Worm (Caenorhabditis elegans) whole organism, young adult: ENCODE data around the gene C08G9.1.

Experiments used
- B0261.1 ChIP-seq: sonication (generic microtip); optimal IDR thresholded peaks from 2 replicates; lab custom pipeline; 2016; ENCODE audit warnings: mild to moderate bottlenecking, missing genetic modification characterization, moderate library complexity, missing compliant biosample characterization
- C06A6.2 ChIP-seq: fragments of 200-800 bp; sonication (Bioruptor generic); conservative IDR thresholded peaks from 2 replicates; pipeline ENCODE4 v1.3.6; 2022; ENCODE audit warnings: missing genetic modification characterization, missing compliant biosample characterization
- F39B2.1 ChIP-seq: fragments of 200-800 bp; sonication (Bioruptor generic); IDR thresholded peaks from 2 replicates; pipeline ENCODE4 v1.3.6; 2022; ENCODE audit warnings: missing genetic modification reagents, missing genetic modification characterization, missing compliant biosample characterization
- F49E8.2 ChIP-seq: sonication (generic microtip); optimal IDR thresholded peaks from 3 replicates; lab custom pipeline; 2017; ENCODE audit warnings: missing genetic modification characterization, mild to moderate bottlenecking, missing compliant biosample characterization, antibody characterized with exemption, moderate library complexity; ENCODE audit not compliant: insufficient read depth
- F52B5.7 ChIP-seq: sonication (generic microtip); optimal IDR thresholded peaks from 2 replicates; lab custom pipeline; 2016; ENCODE audit warnings: mild to moderate bottlenecking, missing genetic modification characterization, missing compliant biosample characterization
- F57A8.1 ChIP-seq: fragments of 200-800 bp; sonication (Bioruptor generic); optimal IDR thresholded peaks from 2 replicates; lab custom pipeline; 2018; ENCODE audit warnings: mild to moderate bottlenecking, missing genetic modification characterization, moderate library complexity, missing compliant biosample characterization
- F57C9.4 ChIP-seq: sonication (generic microtip); optimal IDR thresholded peaks from 2 replicates; lab custom pipeline; 2017; ENCODE audit warnings: mild to moderate bottlenecking, missing genetic modification characterization, missing compliant biosample characterization
- T07F8.4 ChIP-seq: sonication (generic microtip); optimal IDR thresholded peaks from 2 replicates; lab custom pipeline; 2016; ENCODE audit warnings: mild to moderate bottlenecking, missing genetic modification characterization, moderate library complexity, missing compliant biosample characterization
- Y53G8AR.9 ChIP-seq: fragments of 200-800 bp; sonication (Bioruptor generic); conservative IDR thresholded peaks from 2 replicates; pipeline ENCODE4 v1.3.6; 2022; ENCODE audit warnings: missing genetic modification reagents, missing genetic modification characterization, missing compliant biosample characterization
- Y56A3A.18 ChIP-seq: fragments of 200-800 bp; sonication (Bioruptor generic); IDR thresholded peaks from 2 replicates; pipeline ENCODE4 v1.3.6; 2022; ENCODE audit warnings: missing genetic modification reagents, missing genetic modification characterization, missing compliant biosample characterization
- aptf-3 ChIP-seq: fragments of 200-800 bp; sonication (Bioruptor generic); IDR thresholded peaks from 2 replicates; pipeline ENCODE4 v1.3.6; 2022; ENCODE audit warnings: missing genetic modification characterization, missing compliant biosample characterization
- atf-7 ChIP-seq: sonication (generic microtip); optimal IDR thresholded peaks from 2 replicates; lab custom pipeline; 2017; ENCODE audit warnings: mild to moderate bottlenecking, missing genetic modification characterization, missing compliant biosample characterization
- cebp-1 ChIP-seq, 2 experiments: fragments of 200-800 bp in 1 of 2; sonication (Bioruptor generic) in 1 of 2; sonication (generic microtip) in 1 of 2; IDR thresholded peaks in 1 of 2; optimal IDR thresholded peaks in 1 of 2; 2 replicates each; pipeline versions ENCODE4 v1.3.6 to Lab custom; 2017 to 2022; ENCODE audit warnings: missing compliant biosample characterization in 2 of 2, missing genetic modification characterization in 2 of 2, mild to moderate bottlenecking in 1 of 2, missing genetic modification reagents in 1 of 2, moderate library complexity in 1 of 2
- ceh-40 ChIP-seq: fragments of 200-800 bp; sonication (Bioruptor generic); IDR thresholded peaks from 2 replicates; pipeline ENCODE4 v1.3.6; 2022; ENCODE audit warnings: missing genetic modification characterization, missing compliant biosample characterization
- chd-7 ChIP-seq: sonication (generic microtip); optimal IDR thresholded peaks from 2 replicates; lab custom pipeline; 2016; ENCODE audit warnings: mild to moderate bottlenecking, missing genetic modification characterization, moderate library complexity, missing compliant biosample characterization
- die-1 ChIP-seq: sonication (generic microtip); optimal IDR thresholded peaks from 2 replicates; lab custom pipeline; 2016; ENCODE audit warnings: missing genotype, mild to moderate bottlenecking, missing genetic modification characterization, missing compliant biosample characterization
- dox-1 ChIP-seq: fragments of 200-800 bp; sonication (Bioruptor generic); IDR thresholded peaks from 2 replicates; pipeline ENCODE4 v1.3.6; 2022; ENCODE audit warnings: missing genetic modification reagents, missing genetic modification characterization, missing compliant biosample characterization
- ekl-4 ChIP-seq: fragments of 200-800 bp; sonication (Bioruptor generic); IDR thresholded peaks from 2 replicates; pipeline ENCODE4 v1.3.6; 2022; ENCODE audit warnings: missing genetic modification reagents, missing genetic modification characterization, missing compliant biosample characterization
- ets-4 ChIP-seq: fragments of 200-800 bp; sonication (Bioruptor generic); optimal IDR thresholded peaks from 2 replicates; lab custom pipeline; 2018; ENCODE audit warnings: mild to moderate bottlenecking, missing genetic modification characterization, missing compliant biosample characterization
- fkh-3 ChIP-seq: sonication (generic microtip); optimal IDR thresholded peaks from 2 replicates; lab custom pipeline; 2016; ENCODE audit warnings: mild to moderate bottlenecking, missing genetic modification characterization, missing compliant biosample characterization
- him-1 ChIP-seq: sonication (generic microtip); optimal IDR thresholded peaks from 2 replicates; lab custom pipeline; 2016; ENCODE audit warnings: missing genotype, missing genetic modification reagents, missing genetic modification characterization, missing compliant biosample characterization
- hsf-1 ChIP-seq: fragments of 200-800 bp; sonication (Bioruptor generic); IDR thresholded peaks from 2 replicates; pipeline ENCODE4 v1.3.6; 2022; ENCODE audit warnings: missing genetic modification reagents, missing genetic modification characterization, missing compliant biosample characterization
- let-526 ChIP-seq: fragments of 200-800 bp; sonication (Bioruptor generic); IDR thresholded peaks from 2 replicates; pipeline ENCODE4 v1.3.6; 2022; ENCODE audit warnings: missing genetic modification reagents, missing genetic modification characterization, missing compliant biosample characterization
- let-607 ChIP-seq, 2 experiments: fragments of 200-800 bp in 1 of 2; sonication (Bioruptor generic) in 1 of 2; sonication (generic microtip) in 1 of 2; optimal IDR thresholded peaks; 2 replicates each; lab custom pipeline; 2016 to 2018; ENCODE audit warnings: mild to moderate bottlenecking in 2 of 2, missing compliant biosample characterization in 2 of 2, missing genetic modification characterization in 2 of 2, moderate library complexity in 2 of 2, missing genotype in 1 of 2
- lin-26 ChIP-seq: fragments of 200-800 bp; sonication (Bioruptor generic); IDR thresholded peaks from 2 replicates; pipeline ENCODE4 v1.3.6; 2022; ENCODE audit warnings: missing genetic modification reagents, missing genetic modification characterization, missing compliant biosample characterization
- lin-35 ChIP-seq, 3 experiments: fragments of 150-350 bp in 2 of 3; sonication (generic microtip) in 1 of 3; optimal IDR thresholded peaks; 2 replicates each; lab custom pipeline; 2014 to 2018; ENCODE audit warnings: missing biosample characterization in 3 of 3, missing genetic modification characterization in 3 of 3, missing genetic modification reagents in 3 of 3
- lin-54 ChIP-seq: fragments of 200-800 bp; sonication (Bioruptor generic); optimal IDR thresholded peaks from 2 replicates; lab custom pipeline; 2018; ENCODE audit warnings: mild to moderate bottlenecking, missing genetic modification characterization, missing compliant biosample characterization
- lir-1 ChIP-seq: fragments of 200-800 bp; sonication (Bioruptor generic); conservative IDR thresholded peaks from 2 replicates; pipeline ENCODE4 v1.3.6; 2022; ENCODE audit warnings: missing genetic modification reagents, missing genetic modification characterization, missing compliant biosample characterization
- lsl-1 ChIP-seq: fragments of 200-800 bp; sonication (Bioruptor generic); optimal IDR thresholded peaks from 2 replicates; lab custom pipeline; 2018; ENCODE audit warnings: mild to moderate bottlenecking, missing genetic modification characterization, moderate library complexity, missing compliant biosample characterization
- madf-10 ChIP-seq: sonication (generic microtip); optimal IDR thresholded peaks from 2 replicates; lab custom pipeline; 2016; ENCODE audit warnings: mild to moderate bottlenecking, missing genetic modification characterization, missing compliant biosample characterization
- nfyb-1 ChIP-seq: fragments of 200-800 bp; sonication (Bioruptor generic); IDR thresholded peaks from 2 replicates; pipeline ENCODE4 v1.3.6; 2022; ENCODE audit warnings: missing genetic modification reagents, missing genetic modification characterization, missing compliant biosample characterization
- nhr-120 ChIP-seq: fragments of 200-800 bp; sonication (Bioruptor generic); IDR thresholded peaks from 2 replicates; pipeline ENCODE4 v1.3.6; 2022; ENCODE audit warnings: missing genetic modification characterization, missing compliant biosample characterization
- nhr-80 ChIP-seq: sonication (generic microtip); optimal IDR thresholded peaks from 2 replicates; lab custom pipeline; 2016; ENCODE audit warnings: missing genetic modification characterization, missing compliant biosample characterization
- nhr-90 ChIP-seq: sonication (generic microtip); optimal IDR thresholded peaks from 2 replicates; lab custom pipeline; 2016; ENCODE audit warnings: missing genotype, mild to moderate bottlenecking, missing genetic modification characterization, missing compliant biosample characterization
- rec-8 ChIP-seq, 2 experiments: sonication (generic microtip); optimal IDR thresholded peaks; 2 replicates each; lab custom pipeline; 2016; ENCODE audit warnings: mild to moderate bottlenecking in 2 of 2, missing genetic modification characterization in 2 of 2, missing genetic modification reagents in 2 of 2, missing genotype in 2 of 2, missing biosample characterization in 1 of 2, missing compliant biosample characterization in 1 of 2, moderate library complexity in 1 of 2
- sea-2 ChIP-seq: fragments of 200-800 bp; sonication (Bioruptor generic); IDR thresholded peaks from 2 replicates; pipeline ENCODE4 v1.3.6; 2022; ENCODE audit warnings: missing genetic modification characterization, missing compliant biosample characterization
- tbp1 ChIP-seq: fragments of 200-800 bp; sonication (Bioruptor generic); optimal IDR thresholded peaks from 2 replicates; lab custom pipeline; 2018; ENCODE audit warnings: mild to moderate bottlenecking, missing genetic modification characterization, missing compliant biosample characterization
- ztf-18 ChIP-seq: sonication (generic microtip); optimal IDR thresholded peaks from 2 replicates; lab custom pipeline; 2016; ENCODE audit warnings: missing genotype, mild to moderate bottlenecking, missing genetic modification characterization, missing compliant biosample characterization
- ztf-22 ChIP-seq: fragments of 200-800 bp; sonication (Bioruptor generic); optimal IDR thresholded peaks from 2 replicates; lab custom pipeline; 2018; ENCODE audit warnings: mild to moderate bottlenecking, missing genetic modification characterization, moderate library complexity, missing compliant biosample characterization

The C08G9.1 gene

ce11 chrIV:7709701-7710100 is 51.1 kb downstream of the C08G9.1 start, which contains the start of the genes mrpl-1, emc-6 and mrps-24 (continued):
- no peak for TF ChIP-seq ekl-4
- no peak for TF ChIP-seq lin-26 (GFP tag; lab: Robert Waterston, UW)
- TF ChIP-seq lin-35 (GFP tag; optimal IDR thresholded peaks at IDR 0.05; lab: Kevin White, UChicago) = peak in 1 of 3 experiments; percentile 75
- TF ChIP-seq nfyb-1 (GFP tag; lab: Robert Waterston, UW) = no peak
- TF ChIP-seq lin-54 = peak; percentile 24
- TF ChIP-seq dox-1 (GFP tag; lab: Robert Waterston, UW) = no peak
- TF ChIP-seq hsf-1 (GFP tag; lab: Robert Waterston, UW) = no peak
- TF ChIP-seq lsl-1 (GFP tag; lab: Kevin White, UChicago) = peak; percentile 20
- TF ChIP-seq lir-1 (GFP tag; lab: Robert Waterston, UW) = no peak
- no peak for TF ChIP-seq C06A6.2 (GFP tag; lab: Robert Waterston, UW)
- TF ChIP-seq ztf-18 = no peak

- peak; percentile 20 for TF ChIP-seq madf-10 (tag; lab: Kevin White, UChicago)
- no peak for TF ChIP-seq chd-7 (tag; lab: Kevin White, UChicago)
- TF ChIP-seq nhr-80 (tag; lab: Kevin White, UChicago) = peak; percentile 97
- TF ChIP-seq die-1 (tag; lab: Kevin White, UChicago) = no peak
- peak in 1 of 2 experiments; percentile 14 for TF ChIP-seq let-607 (tag; optimal IDR thresholded peaks at IDR 0.05; lab: Kevin White, UChicago)
- no peak for TF ChIP-seq T07F8.4 (tag; lab: Kevin White, UChicago)
- no peak for TF ChIP-seq Y53G8AR.9
- TF ChIP-seq F57A8.1 = no peak
- peak; percentile 12 for TF ChIP-seq ztf-22
- TF ChIP-seq F57C9.4 (tag; lab: Kevin White, UChicago) = no peak
- peak; percentile 2 for TF ChIP-seq lin-54
- TF ChIP-seq nfyb-1 (GFP tag; lab: Robert Waterston, UW) = peak; percentile 70
- TF ChIP-seq dox-1 (GFP tag; lab: Robert Waterston, UW) = peak; percentile 52; the same call in 1 of the 2 replicates
- peak; percentile 5 for TF ChIP-seq tbp1 (GFP tag; lab: Kevin White, UChicago)
- TF ChIP-seq atf-7 (tag; lab: Kevin White, UChicago) = peak; percentile 50
- no peak for TF ChIP-seq B0261.1 (tag; lab: Kevin White, UChicago)
- peak; percentile 74; the same call in 1 of the 2 replicates for TF ChIP-seq cebp-1 (GFP tag; IDR thresholded peaks at IDR 0.05; lab: Robert Waterston, UW)
- peak; percentile 75 for TF ChIP-seq cebp-1 (tag; optimal IDR thresholded peaks at IDR 0.05; lab: Kevin White, UChicago)
- TF ChIP-seq nhr-90 (tag; lab: Kevin White, UChicago) = no peak
- peak; percentile 89 for TF ChIP-seq ets-4 (GFP tag; lab: Kevin White, UChicago)
Observed at ce11 chrIV:7710824-7711223, 52.3 kb downstream of the C08G9.1 start, which contains the start of gene nhr-8. Gene nhr-8, plus strand, starts transcription at chrIV:7710983.

ce11 chrIV:7712252-7712651 is 53.7 kb downstream of the C08G9.1 start:
- TF ChIP-seq F57A8.1 = no peak
- TF ChIP-seq aptf-3 (GFP tag; lab: Robert Waterston, UW) = no peak
- TF ChIP-seq him-1 (tag; lab: Kevin White, UChicago) = no peak
- no peak for TF ChIP-seq Y56A3A.18 (GFP tag; lab: Robert Waterston, UW)
- no peak for TF ChIP-seq ztf-18
- no peak for TF ChIP-seq let-526
- no peak for TF ChIP-seq C06A6.2 (GFP tag; lab: Robert Waterston, UW)
- TF ChIP-seq let-607 (tag; optimal IDR thresholded peaks at IDR 0.05; lab: Kevin White, UChicago) = no peak
- no peak for TF ChIP-seq Y53G8AR.9
- no peak for TF ChIP-seq F39B2.1 (GFP tag; lab: Robert Waterston, UW)
- TF ChIP-seq sea-2 (GFP tag; lab: Robert Waterston, UW) = no peak
- no peak for TF ChIP-seq rec-8 (tag; optimal IDR thresholded peaks at IDR 0.05; lab: Kevin White, UChicago)
- no peak for TF ChIP-seq ekl-4
- no peak for TF ChIP-seq fkh-3
- TF ChIP-seq F49E8.2 (tag; lab: Kevin White, UChicago) = no peak
- TF ChIP-seq F52B5.7 (tag; lab: Kevin White, UChicago) = no peak
- TF ChIP-seq ceh-40 (GFP tag; lab: Robert Waterston, UW) = no peak
- TF ChIP-seq nhr-120 = no peak
